Worm (Caenorhabditis elegans) whole organism, L1 larva: ENCODE data around the gene decr-1.3.

ENCODE experiments used
- C34B4.2 ChIP-seq: sonication (generic microtip); optimal IDR thresholded peaks from 2 replicates; lab custom pipeline; 2017; ENCODE audit warnings: mild to moderate bottlenecking, missing genetic modification characterization, missing compliant biosample characterization
- F16B12.6 ChIP-seq: fragments of 150-350 bp; optimal IDR thresholded peaks from 2 replicates; lab custom pipeline; 2014; ENCODE audit warnings: missing biosample characterization, missing genetic modification characterization
- aha-1 ChIP-seq: fragments of 150-350 bp; optimal IDR thresholded peaks from 2 replicates; lab custom pipeline; 2014; ENCODE audit warnings: missing biosample characterization, missing genetic modification characterization
- aly-2 ChIP-seq: fragments of 150-350 bp; optimal IDR thresholded peaks from 2 replicates; lab custom pipeline; 2014; ENCODE audit warnings: missing biosample characterization, missing genetic modification characterization
- blmp-1 ChIP-seq: fragments of 150-350 bp; optimal IDR thresholded peaks from 2 replicates; lab custom pipeline; 2014; ENCODE audit warnings: missing biosample characterization, missing genetic modification characterization
- ceh-8 ChIP-seq: fragments of 200-800 bp; sonication (Bioruptor generic); optimal IDR thresholded peaks from 2 replicates; lab custom pipeline; 2018; ENCODE audit warnings: mild to moderate bottlenecking, missing genetic modification characterization, moderate library complexity, missing compliant biosample characterization
- ceh-82 ChIP-seq, 3 experiments: fragments of 150-350 bp in 1 of 3; sonication (generic microtip) in 2 of 3; optimal IDR thresholded peaks; 2 replicates each; lab custom pipeline; 2014 to 2017; ENCODE audit warnings: missing biosample characterization in 3 of 3, missing genetic modification characterization in 3 of 3
- ceh-90 ChIP-seq: sonication (generic microtip); optimal IDR thresholded peaks from 2 replicates; lab custom pipeline; 2016; ENCODE audit warnings: missing genetic modification characterization, missing compliant biosample characterization
- ces-1 ChIP-seq: fragments of 150-350 bp; optimal IDR thresholded peaks from 2 replicates; lab custom pipeline; 2014; ENCODE audit warnings: missing biosample characterization, missing genetic modification reagents, missing genetic modification characterization
- dsc-1 ChIP-seq: sonication (generic microtip); optimal IDR thresholded peaks from 2 replicates; lab custom pipeline; 2016; ENCODE audit warnings: mild to moderate bottlenecking, missing genetic modification characterization, missing compliant biosample characterization
- efl-1 ChIP-seq, 4 experiments: fragments of 150-350 bp; optimal IDR thresholded peaks in 3 of 4; peaks in 1 of 4; 1 replicate in 1 of 4; 2 replicates in 3 of 4; lab custom pipeline; 2014; ENCODE audit warnings: missing biosample characterization in 2 of 4, missing genetic modification characterization in 2 of 4, missing genetic modification reagents in 2 of 4
- egl-13 ChIP-seq: sonication (generic microtip); optimal IDR thresholded peaks from 2 replicates; lab custom pipeline; 2016; ENCODE audit warnings: missing genotype, missing genetic modification reagents, missing genetic modification characterization, missing compliant biosample characterization
- elt-3 ChIP-seq, 6 experiments: fragments of 150-350 bp in 1 of 6; sonication (generic microtip); optimal IDR thresholded peaks; 2 replicates each; lab custom pipeline; 2017 to 2018; ENCODE audit warnings: missing biosample characterization in 6 of 6, missing genetic modification characterization in 6 of 6, inconsistent platforms in 1 of 6
- fkh-10 ChIP-seq: sonication (generic microtip); optimal IDR thresholded peaks from 2 replicates; lab custom pipeline; 2017; ENCODE audit warnings: missing biosample characterization, missing genetic modification reagents, missing genetic modification characterization
- hlh-17 ChIP-seq: fragments of 200-800 bp; sonication (Bioruptor generic); optimal IDR thresholded peaks from 2 replicates; lab custom pipeline; 2018; ENCODE audit warnings: missing genetic modification characterization, mild to moderate bottlenecking, missing compliant biosample characterization, moderate library complexity, borderline replicate concordance
- hpl-2 ChIP-seq: fragments of 150-350 bp; optimal IDR thresholded peaks from 2 replicates; lab custom pipeline; 2014; ENCODE audit warnings: missing biosample characterization, missing genetic modification reagents, missing genetic modification characterization
- isw-1 ChIP-seq: fragments of 200-800 bp; sonication (Bioruptor generic); IDR thresholded peaks from 2 replicates; pipeline ENCODE4 v1.3.6; 2022; ENCODE audit warnings: missing genetic modification characterization, missing compliant biosample characterization
- lin-13 ChIP-seq: fragments of 150-350 bp; optimal IDR thresholded peaks from 2 replicates; lab custom pipeline; 2014; ENCODE audit warnings: missing biosample characterization, missing genetic modification reagents, missing genetic modification characterization
- lin-14 ChIP-seq: fragments of 200-800 bp; sonication (Bioruptor generic); optimal IDR thresholded peaks from 2 replicates; lab custom pipeline; 2018; ENCODE audit warnings: mild to moderate bottlenecking, missing genetic modification characterization, moderate library complexity, missing compliant biosample characterization
- lin-15B ChIP-seq: fragments of 150-350 bp; sonication (generic microtip); optimal IDR thresholded peaks from 3 replicates; lab custom pipeline; 2014; ENCODE audit warnings: missing biosample characterization, missing genetic modification characterization
- lin-35 ChIP-seq, 2 experiments: fragments of 150-350 bp; optimal IDR thresholded peaks; 2 replicates each; lab custom pipeline; 2014; ENCODE audit warnings: missing biosample characterization in 2 of 2, missing genetic modification characterization in 2 of 2, missing genetic modification reagents in 2 of 2
- lir-3 ChIP-seq: sonication (generic microtip); optimal IDR thresholded peaks from 2 replicates; lab custom pipeline; 2016; ENCODE audit warnings: mild to moderate bottlenecking, missing genetic modification characterization, moderate library complexity, missing compliant biosample characterization; ENCODE audit not compliant: poor library complexity
- lsy-2 ChIP-seq, 2 experiments: fragments of 150-350 bp; optimal IDR thresholded peaks; 2 replicates each; lab custom pipeline; 2014; ENCODE audit warnings: missing biosample characterization in 2 of 2, missing genetic modification characterization in 2 of 2
- mdl-1 ChIP-seq, 2 experiments: fragments of 150-350 bp; optimal IDR thresholded peaks; 2 replicates each; lab custom pipeline; 2014 to 2017; ENCODE audit warnings: missing biosample characterization in 2 of 2, missing genetic modification characterization in 2 of 2, inconsistent platforms in 1 of 2
- mep-1 ChIP-seq: fragments of 150-350 bp; optimal IDR thresholded peaks from 2 replicates; lab custom pipeline; 2014; ENCODE audit warnings: missing biosample characterization, missing genetic modification characterization
- nhr-20 ChIP-seq: sonication (generic microtip); optimal IDR thresholded peaks from 2 replicates; lab custom pipeline; 2016; ENCODE audit warnings: mild to moderate bottlenecking, missing genetic modification characterization, missing compliant biosample characterization
- nhr-237 ChIP-seq: fragments of 150-350 bp; optimal IDR thresholded peaks from 2 replicates; lab custom pipeline; 2014; ENCODE audit warnings: missing biosample characterization, missing genetic modification characterization
- nhr-28 ChIP-seq: fragments of 150-350 bp; optimal IDR thresholded peaks from 2 replicates; lab custom pipeline; 2014; ENCODE audit warnings: missing biosample characterization, missing genetic modification characterization
- nhr-71 ChIP-seq: sonication (generic microtip); optimal IDR thresholded peaks from 2 replicates; lab custom pipeline; 2016; ENCODE audit warnings: mild to moderate bottlenecking, missing genetic modification characterization, moderate library complexity, missing compliant biosample characterization
- nhr-76 ChIP-seq: sonication (generic microtip); optimal IDR thresholded peaks from 2 replicates; lab custom pipeline; 2017; ENCODE audit warnings: missing biosample characterization, missing genetic modification characterization
- nhr-77 ChIP-seq: fragments of 150-350 bp; optimal IDR thresholded peaks from 2 replicates; lab custom pipeline; 2014; ENCODE audit warnings: missing biosample characterization, missing genetic modification characterization
- nhr-84 ChIP-seq: sonication (generic microtip); optimal IDR thresholded peaks from 2 replicates; lab custom pipeline; 2017; ENCODE audit warnings: missing biosample characterization, missing genetic modification characterization
- nhr-85 ChIP-seq: sonication (generic microtip); peaks from one replicate; lab custom pipeline; 2016; ENCODE audit warnings: missing genetic modification characterization, inconsistent platforms, missing compliant biosample characterization
- rnt-1 ChIP-seq: sonication (generic microtip); optimal IDR thresholded peaks from 2 replicates; lab custom pipeline; 2016; ENCODE audit warnings: mild to moderate bottlenecking, missing genetic modification characterization, moderate library complexity, missing compliant biosample characterization
- skn-1 ChIP-seq: fragments of 150-350 bp; optimal IDR thresholded peaks from 2 replicates; lab custom pipeline; 2014; ENCODE audit warnings: missing biosample characterization, missing genetic modification characterization
- snu-23 ChIP-seq: sonication (generic microtip); optimal IDR thresholded peaks from 2 replicates; lab custom pipeline; 2016; ENCODE audit warnings: missing genetic modification characterization, missing compliant biosample characterization
- tbx-2 ChIP-seq: sonication (generic microtip); optimal IDR thresholded peaks from 2 replicates; lab custom pipeline; 2016; ENCODE audit warnings: missing genetic modification characterization, missing compliant biosample characterization
- unc-30 ChIP-seq: sonication (generic microtip); optimal IDR thresholded peaks from 2 replicates; lab custom pipeline; 2017; ENCODE audit warnings: missing biosample characterization, missing genetic modification characterization
- unc-62 ChIP-seq: fragments of 150-350 bp; optimal IDR thresholded peaks from 2 replicates; lab custom pipeline; 2014; ENCODE audit warnings: missing biosample characterization, missing genetic modification reagents, missing genetic modification characterization
- unc-98 ChIP-seq: fragments of 200-800 bp; sonication (Bioruptor generic); IDR thresholded peaks from 2 replicates; pipeline ENCODE4 v1.3.6; 2022; ENCODE audit warnings: missing genetic modification characterization, missing compliant biosample characterization
- vab-15 ChIP-seq: sonication (generic microtip); optimal IDR thresholded peaks from 2 replicates; lab custom pipeline; 2017; ENCODE audit warnings: missing genotype, mild to moderate bottlenecking, missing genetic modification characterization, missing compliant biosample characterization
- ztf-11 ChIP-seq, 2 experiments: sonication (generic microtip); optimal IDR thresholded peaks; 2 replicates each; lab custom pipeline; 2016 to 2017; ENCODE audit warnings: missing genetic modification characterization in 2 of 2, missing biosample characterization in 1 of 2, missing compliant biosample characterization in 1 of 2

The decr-1.3 gene

DNA sequence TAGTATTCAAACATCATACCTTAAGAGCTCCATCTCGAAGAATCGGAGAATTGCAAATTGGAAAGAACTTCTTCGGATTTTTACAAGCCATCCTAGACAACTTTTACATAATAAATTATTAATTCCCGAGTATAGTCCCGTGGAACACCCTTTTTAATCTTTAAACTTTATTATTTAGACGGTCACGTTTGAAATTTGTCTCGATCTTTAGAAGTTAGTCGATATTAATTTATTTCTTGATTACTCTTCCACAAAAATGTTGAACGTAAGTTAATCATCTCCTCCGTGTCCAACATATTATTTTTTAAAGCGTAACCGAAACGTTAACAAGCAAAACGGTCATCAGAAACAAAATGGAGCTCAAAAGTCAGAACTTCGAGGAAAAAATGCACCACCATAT lies at the start of gene decr-1.3, which contains the start of gene T05C12.1:
decr-1.3 (minus strand) TSS at position 101 of the 400 bp plus-strand sequence.
T05C12.1 (plus strand) TSS at position 232 of the 400 bp plus-strand sequence.
- TF ChIP-seq vab-15 (tag; lab: Kevin White, UChicago) = no peak
- TF ChIP-seq unc-62 = no peak

DNA sequence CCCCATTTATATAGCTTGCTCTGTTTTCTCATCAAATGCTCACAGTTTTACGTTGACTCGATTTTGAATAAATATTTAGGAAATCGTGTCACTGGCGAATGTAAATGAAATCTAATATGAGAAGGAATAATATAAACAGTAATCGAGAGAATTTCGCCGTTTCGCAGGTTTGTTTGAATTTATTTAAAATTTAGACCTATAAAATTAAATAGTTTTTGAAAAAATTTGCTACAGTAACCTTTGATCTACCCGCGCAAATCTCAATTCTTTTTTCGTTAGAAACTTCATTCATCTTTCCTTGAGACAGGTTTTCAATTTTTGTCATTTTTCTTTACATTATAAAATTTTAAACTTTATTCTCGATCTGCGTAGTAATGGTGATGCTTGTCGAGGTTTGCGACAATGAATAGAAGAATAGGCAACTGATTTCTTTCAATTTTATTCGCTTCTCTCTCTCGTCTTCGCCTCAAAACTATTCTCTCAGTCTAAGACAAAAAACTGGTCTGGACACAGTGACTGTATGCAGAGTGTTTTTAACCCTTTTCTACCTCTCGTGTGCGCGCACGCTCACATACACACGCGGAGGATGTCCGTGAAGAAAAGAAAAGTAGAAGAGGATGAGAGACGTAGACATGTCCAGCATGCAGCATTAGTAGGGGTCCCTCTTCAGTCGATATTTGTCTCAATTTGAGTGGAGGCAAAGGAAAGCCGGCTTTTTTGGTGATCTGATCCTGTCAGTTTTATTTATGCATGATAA lies 49.1 kb upstream of the decr-1.3 start, which contains the start of gene dab-1:
dab-1 (plus strand) TSS at position 78 of the 757 bp plus-strand sequence.
- TF ChIP-seq ztf-11 (tag; optimal IDR thresholded peaks at IDR 0.05; lab: Kevin White, UChicago) (no peak), lsy-2 (tag; optimal IDR thresholded peaks at IDR 0.05; lab: Kevin White, UChicago) (peak in 1 of 2 experiments; percentile 51), lin-35 (GFP tag; optimal IDR thresholded peaks at IDR 0.05; lab: Kevin White, UChicago) (peak in 1 of 2 experiments; percentile 58), ceh-8 (no peak), aly-2 (no peak), isw-1 (no peak), nhr-84 (tag; lab: Kevin White, UChicago) (no peak), aha-1 (no peak), efl-1 (optimal IDR thresholded peaks at IDR 0.05; lab: Kevin White, UChicago) (peak; percentile 4 to 11), efl-1 (GFP tag; optimal IDR thresholded peaks at IDR 0.05 in 1 of 2; lab: Kevin White, UChicago) (peak in 1 of 2 experiments; percentile 69), skn-1 (no peak), hpl-2 (GFP tag; lab: Kevin White, UChicago) (no peak), snu-23 (GFP tag; lab: Kevin White, UChicago) (peak; percentile 46), blmp-1 (tag; lab: Kevin White, UChicago) (peak; percentile 91), lir-3 (tag; lab: Kevin White, UChicago) (no peak), lin-15B (tag; lab: Kevin White, UChicago) (no peak), egl-13 (tag; lab: Kevin White, UChicago) (no peak), nhr-20 (peak; percentile 37), ceh-90 (tag; lab: Kevin White, UChicago) (no peak), unc-30 (no peak), fkh-10 (GFP tag; lab: Kevin White, UChicago) (no peak), F16B12.6 (tag; lab: Kevin White, UChicago) (no peak), nhr-85 (tag; lab: Kevin White, UChicago) (peak; percentile 83), dsc-1 (tag; lab: Kevin White, UChicago) (no peak), lin-13 (GFP tag; lab: Kevin White, UChicago) (no peak), mdl-1 (tag; optimal IDR thresholded peaks at IDR 0.05; lab: Kevin White, UChicago) (peak in 1 of 2 experiments; percentile 73), elt-3 (tag; optimal IDR thresholded peaks at IDR 0.05; lab: Kevin White, UChicago) (peak in 4 of 6 experiments; percentile 3 to 55 (median 18)), nhr-28 (tag; lab: Kevin White, UChicago) (no peak), tbx-2 (tag; lab: Kevin White, UChicago) (peak; percentile 0), nhr-76 (tag; lab: Kevin White, UChicago) (no peak), nhr-71 (tag; lab: Kevin White, UChicago) (peak; percentile 34), lin-14 (GFP tag; lab: Kevin White, UChicago) (peak; percentile 73), unc-98 (GFP tag; lab: Robert Waterston, UW) (no peak), nhr-77 (tag; lab: Kevin White, UChicago) (no peak), ces-1 (GFP tag; lab: Kevin White, UChicago) (no peak), C34B4.2 (tag; lab: Kevin White, UChicago) (no peak), ceh-82 (tag; optimal IDR thresholded peaks at IDR 0.05; lab: Kevin White, UChicago) (peak in 1 of 3 experiments; percentile 30), rnt-1 (tag; lab: Kevin White, UChicago) (peak; percentile 12), nhr-237 (tag; lab: Kevin White, UChicago) (no peak), hlh-17 (GFP tag; lab: Kevin White, UChicago) (no peak), mep-1 (tag; lab: Kevin White, UChicago) (peak; percentile 55)
- TF ChIP-seq, all 84 proteins: peak for 15
